Fruit fly (Drosophila melanogaster): ENCODE measurements around the gene CG45067.

The CG45067 gene

DNA sequence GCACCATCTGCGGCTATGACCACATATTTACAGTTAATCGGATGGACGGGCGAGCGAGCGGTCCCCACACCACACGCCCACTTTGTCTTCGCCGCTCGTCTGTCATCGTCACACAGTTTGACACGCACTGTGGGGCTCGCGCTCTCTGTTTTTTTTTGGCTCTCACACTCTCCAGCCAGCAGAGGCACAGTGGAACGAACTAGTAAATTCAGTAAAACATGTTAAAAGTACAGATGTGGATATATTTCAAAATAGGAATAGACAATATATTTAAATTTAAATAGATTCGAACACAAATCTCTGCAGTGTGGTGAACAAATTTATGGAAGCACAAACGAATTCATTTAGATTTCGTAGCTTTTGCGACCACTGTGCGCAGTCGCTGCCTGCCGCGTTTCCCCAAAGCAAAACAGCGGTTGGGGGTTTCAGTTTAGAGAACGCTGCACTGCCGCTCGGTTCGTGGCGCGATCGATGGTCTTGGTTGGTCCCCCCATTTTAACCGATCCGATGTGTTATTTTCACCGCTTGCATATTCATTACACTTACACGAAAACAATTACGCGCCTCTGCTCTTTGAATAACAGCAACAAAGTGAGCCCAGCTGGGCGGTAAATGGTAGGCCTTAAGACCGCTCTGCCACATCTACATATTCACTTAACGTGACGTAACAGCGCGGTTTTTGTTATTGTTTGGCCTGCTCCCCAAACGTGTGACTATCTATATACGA lies 33.0 kb downstream of the CG45067 start (continued):
- peak; percentile 95 for TF ChIP-seq CG31224 (GFP tag; IDR thresholded peaks at IDR 0.05)
- peak; percentile 90 for TF ChIP-seq grn (GFP tag; optimal IDR thresholded peaks at IDR 0.05)
- peak; percentile 97 for TF ChIP-seq tio (GFP tag; optimal IDR thresholded peaks at IDR 0.05)
- TF ChIP-seq dysf (GFP tag; IDR thresholded peaks at IDR 0.05), result peak; percentile 99
- peak; percentile 97 for TF ChIP-seq Dip3 (GFP tag; optimal IDR thresholded peaks at IDR 0.05)
- TF ChIP-seq wek (GFP tag; optimal IDR thresholded peaks at IDR 0.05), result peak; percentile 93
- TF ChIP-seq Dfd (GFP tag; optimal IDR thresholded peaks at IDR 0.05), result no peak
- TF ChIP-seq CG9215 (GFP tag; IDR thresholded peaks at IDR 0.05), result peak; percentile 96
- peak; percentile 98 for TF ChIP-seq CG1529 (GFP tag; optimal IDR thresholded peaks at IDR 0.05)
- TF ChIP-seq zf30C (GFP tag; optimal IDR thresholded peaks at IDR 0.05), result peak; percentile 44
- TF ChIP-seq CG14050 (GFP tag; IDR thresholded peaks at IDR 0.05), result peak; percentile 98
- peak; percentile 98 for TF ChIP-seq odd (GFP tag; optimal IDR thresholded peaks at IDR 0.05)
- peak; percentile 85 for TF ChIP-seq dan (GFP tag; IDR thresholded peaks at IDR 0.05)
- TF ChIP-seq CG11695 (GFP tag; IDR thresholded peaks at IDR 0.05), result peak; percentile 99
- peak; percentile 99 for TF ChIP-seq CG3281 (GFP tag; optimal IDR thresholded peaks at IDR 0.05)
- peak; percentile 96 for TF ChIP-seq croc (GFP tag; conservative IDR thresholded peaks at IDR 0.05)
- peak; percentile 68 for TF ChIP-seq CG9797 (GFP tag; optimal IDR thresholded peaks at IDR 0.05)
- TF ChIP-seq CG14860 (GFP tag; IDR thresholded peaks at IDR 0.05; ENCODE audit: partially characterized antibody), result peak; percentile 92
- no peak for TF ChIP-seq pan (optimal IDR thresholded peaks at IDR 0.05)
- TF ChIP-seq pan (GFP tag; optimal IDR thresholded peaks at IDR 0.05 in 1 of 2, IDR thresholded peaks at IDR 0.05 in 1 of 2), result peak in 1 of 2 experiments; percentile 99
- peak; percentile 95 for TF ChIP-seq CHES-1-like (GFP tag; optimal IDR thresholded peaks at IDR 0.05)
- 0 out of 2 replicates have a peak, but pooled peaks have one; percentile 18 for TF ChIP-seq CG42726 (GFP tag; IDR thresholded peaks at IDR 0.05; ENCODE audit: partially characterized antibody)
- peak; percentile 92 for TF ChIP-seq Bdp1 (GFP tag; optimal IDR thresholded peaks at IDR 0.05)
- TF ChIP-seq CG13894 (tag; optimal IDR thresholded peaks at IDR 0.05), result peak; percentile 98
- peak; percentile 97 for TF ChIP-seq CG6272 (GFP tag; IDR thresholded peaks at IDR 0.05)
- peak; percentile 99 for TF ChIP-seq Fer3 (tag; optimal IDR thresholded peaks at IDR 0.05)
- TF ChIP-seq CG14014 (GFP tag; IDR thresholded peaks at IDR 0.05), result peak; percentile 99
- TF ChIP-seq CG2875 (GFP tag; optimal IDR thresholded peaks at IDR 0.05), result peak; percentile 98
- peak; percentile 93 for TF ChIP-seq sd (tag; optimal IDR thresholded peaks at IDR 0.05)
- TF ChIP-seq Gug (GFP tag; IDR thresholded peaks at IDR 0.05), result peak; percentile 97
- TF ChIP-seq NC2α (GFP tag; optimal IDR thresholded peaks at IDR 0.05), result peak; percentile 91
- TF ChIP-seq CG4707 (GFP tag; optimal IDR thresholded peaks at IDR 0.05), result peak; percentile 99
- peak; percentile 89 for TF ChIP-seq Nf-YC (tag; optimal IDR thresholded peaks at IDR 0.05)
- TF ChIP-seq CG15011 (GFP tag; optimal IDR thresholded peaks at IDR 0.05), result peak; percentile 95
- peak; percentile 98 for TF ChIP-seq CG11723 (GFP tag; optimal IDR thresholded peaks at IDR 0.05)
- TF ChIP-seq CG13424 (tag; optimal IDR thresholded peaks at IDR 0.05), result peak; percentile 98
- TF ChIP-seq CG6254 (GFP tag; optimal IDR thresholded peaks at IDR 0.05), result peak; percentile 97
- TF ChIP-seq CG18262 (tag; optimal IDR thresholded peaks at IDR 0.05), result peak; percentile 97
- TF ChIP-seq pros (GFP tag; optimal IDR thresholded peaks at IDR 0.05), result peak; percentile 45
- TF ChIP-seq CG16815 (GFP tag; optimal IDR thresholded peaks at IDR 0.05), result peak; percentile 97
- TF ChIP-seq psq (GFP tag; optimal IDR thresholded peaks at IDR 0.05), result peak; percentile 94
- peak; percentile 95 for TF ChIP-seq D19B (GFP tag; optimal IDR thresholded peaks at IDR 0.05)
- TF ChIP-seq BtbVII (GFP tag; optimal IDR thresholded peaks at IDR 0.05), result peak; percentile 99
- TF ChIP-seq nmo (GFP tag; optimal IDR thresholded peaks at IDR 0.05), result peak; percentile 98
- peak; percentile 66; the same call in 2 of the 3 replicates for TF ChIP-seq Doc3 (GFP tag; IDR thresholded peaks at IDR 0.05; ENCODE audit: partially characterized antibody)
- peak; percentile 94 for TF ChIP-seq Mes4 (GFP tag; optimal IDR thresholded peaks at IDR 0.05)
- peak; percentile 98 for TF ChIP-seq Mad (GFP tag; optimal IDR thresholded peaks at IDR 0.05)
- peak; percentile 98 for TF ChIP-seq CG2712 (tag; optimal IDR thresholded peaks at IDR 0.05)
- TF ChIP-seq jumu (GFP tag; optimal IDR thresholded peaks at IDR 0.05), result peak; percentile 95

Data from whole organism, embryonic.